Worm (Caenorhabditis elegans) whole organism, midembryonic: Measurements from ENCODE around the gene cpg-18.

ENCODE experiments used
- T22C8.4 ChIP-seq: fragments of 200-800 bp; sonication (Bioruptor generic); IDR thresholded peaks from 2 replicates; pipeline ENCODE4 v1.3.6; 2022; ENCODE audit warnings: missing genetic modification characterization, missing compliant biosample characterization
- flt-1 ChIP-seq: fragments of 200-800 bp; sonication (Bioruptor generic); IDR thresholded peaks from 2 replicates; pipeline ENCODE4 v1.3.6; 2022; ENCODE audit warnings: missing genetic modification characterization, missing compliant biosample characterization
- klf-2 ChIP-seq: fragments of 200-800 bp; sonication (Bioruptor generic); conservative IDR thresholded peaks from 2 replicates; pipeline ENCODE4 v1.3.6; 2022; ENCODE audit warnings: missing genetic modification reagents, missing genetic modification characterization, missing compliant biosample characterization
- med-1 ChIP-seq: sonication (generic microtip); optimal IDR thresholded peaks from 2 replicates; lab custom pipeline; 2017; ENCODE audit warnings: missing genetic modification characterization, mild to moderate bottlenecking, missing compliant biosample characterization, antibody characterized with exemption, missing genetic modification reagents; ENCODE audit not compliant: insufficient read depth
- ref-1 ChIP-seq: fragments of 200-800 bp; sonication (Bioruptor generic); conservative IDR thresholded peaks from 2 replicates; pipeline ENCODE4 v1.3.6; 2022; ENCODE audit warnings: missing genetic modification reagents, missing genetic modification characterization, missing compliant biosample characterization
- tab-1 ChIP-seq: fragments of 200-800 bp; sonication (Bioruptor generic); IDR thresholded peaks from 2 replicates; pipeline ENCODE4 v1.3.6; 2022; ENCODE audit warnings: missing genetic modification characterization, missing compliant biosample characterization
- ztf-23 ChIP-seq: fragments of 200-800 bp; sonication (Bioruptor generic); IDR thresholded peaks from 2 replicates; pipeline ENCODE4 v1.3.6; 2022; ENCODE audit warnings: missing genetic modification reagents, missing genetic modification characterization, missing compliant biosample characterization
- ztf-29 ChIP-seq: fragments of 200-800 bp; sonication (Bioruptor generic); IDR thresholded peaks from 2 replicates; pipeline ENCODE4 v1.3.6; 2022; ENCODE audit warnings: missing genetic modification reagents, missing genetic modification characterization, missing compliant biosample characterization

DNA sequence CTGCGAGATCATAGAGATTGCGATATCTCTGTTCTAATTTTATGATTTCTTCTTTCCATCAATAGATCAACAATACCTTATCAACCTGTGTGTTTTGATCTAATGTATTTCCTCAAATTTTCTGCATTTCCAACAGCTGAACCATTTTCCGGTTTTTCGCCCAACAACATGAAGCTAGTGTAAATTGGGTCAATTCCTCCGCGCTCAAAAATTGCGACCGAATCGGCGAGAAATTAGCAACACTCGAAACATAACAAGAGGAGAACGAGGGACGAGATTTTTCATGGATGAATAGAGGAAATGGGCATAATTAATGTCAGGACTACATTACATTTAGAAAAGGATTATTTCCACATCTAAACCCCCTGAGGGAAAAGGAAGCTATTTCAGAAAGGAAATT, 20.0 kb downstream of the cpg-18 start:
- TF ChIP-seq T22C8.4, result no peak
- TF ChIP-seq klf-2 (GFP tag; lab: Robert Waterston, UW), result no peak
- no peak for TF ChIP-seq ref-1 (GFP tag; lab: Robert Waterston, UW)
- no peak for TF ChIP-seq flt-1 (GFP tag; lab: Robert Waterston, UW)
- no peak for TF ChIP-seq tab-1 (GFP tag; lab: Robert Waterston, UW)
- TF ChIP-seq med-1 (GFP tag; lab: Kevin White, UChicago), result no peak
- TF ChIP-seq ztf-23 (GFP tag; lab: Robert Waterston, UW), result no peak
- no peak for TF ChIP-seq ztf-29 (GFP tag; lab: Robert Waterston, UW)
